Worm (Caenorhabditis elegans) whole organism, L1 larva: ENCODE data around the gene nep-6.

Experiments
- C34B4.2 ChIP-seq: sonication (generic microtip); optimal IDR thresholded peaks from 2 replicates; lab custom pipeline; 2017; ENCODE audit warnings: mild to moderate bottlenecking, missing genetic modification characterization, missing compliant biosample characterization
- blmp-1 ChIP-seq: fragments of 150-350 bp; optimal IDR thresholded peaks from 2 replicates; lab custom pipeline; 2014; ENCODE audit warnings: missing biosample characterization, missing genetic modification characterization
- ceh-8 ChIP-seq: fragments of 200-800 bp; sonication (Bioruptor generic); optimal IDR thresholded peaks from 2 replicates; lab custom pipeline; 2018; ENCODE audit warnings: mild to moderate bottlenecking, missing genetic modification characterization, moderate library complexity, missing compliant biosample characterization
- ceh-82 ChIP-seq, 3 experiments: fragments of 150-350 bp in 1 of 3; sonication (generic microtip) in 2 of 3; optimal IDR thresholded peaks; 2 replicates each; lab custom pipeline; 2014 to 2017; ENCODE audit warnings: missing biosample characterization in 3 of 3, missing genetic modification characterization in 3 of 3
- ceh-90 ChIP-seq: sonication (generic microtip); optimal IDR thresholded peaks from 2 replicates; lab custom pipeline; 2016; ENCODE audit warnings: missing genetic modification characterization, missing compliant biosample characterization
- ces-1 ChIP-seq: fragments of 150-350 bp; optimal IDR thresholded peaks from 2 replicates; lab custom pipeline; 2014; ENCODE audit warnings: missing biosample characterization, missing genetic modification reagents, missing genetic modification characterization
- dpl-1 ChIP-seq, 3 experiments: fragments of 150-350 bp in 2 of 3; sonication (generic microtip) in 1 of 3; optimal IDR thresholded peaks; 2 replicates each; lab custom pipeline; 2014 to 2017; ENCODE audit warnings: missing biosample characterization in 3 of 3, missing genetic modification characterization in 3 of 3, missing genetic modification reagents in 3 of 3
- efl-1 ChIP-seq, 4 experiments: fragments of 150-350 bp; optimal IDR thresholded peaks in 3 of 4; peaks in 1 of 4; 1 replicate in 1 of 4; 2 replicates in 3 of 4; lab custom pipeline; 2014; ENCODE audit warnings: missing biosample characterization in 2 of 4, missing genetic modification characterization in 2 of 4, missing genetic modification reagents in 2 of 4
- egl-27 ChIP-seq, 2 experiments: fragments of 150-350 bp in 1 of 2; sonication (generic microtip); optimal IDR thresholded peaks; 3 replicates each; lab custom pipeline; 2017 to 2018; ENCODE audit warnings: missing biosample characterization in 2 of 2, missing genetic modification characterization in 2 of 2, missing genetic modification reagents in 2 of 2
- elt-2 ChIP-seq: sonication (generic microtip); optimal IDR thresholded peaks from 2 replicates; lab custom pipeline; 2016; ENCODE audit warnings: missing genetic modification characterization, mild to moderate bottlenecking, inconsistent platforms, missing compliant biosample characterization, missing genetic modification reagents
- elt-3 ChIP-seq, 6 experiments: fragments of 150-350 bp in 1 of 6; sonication (generic microtip); optimal IDR thresholded peaks; 2 replicates each; lab custom pipeline; 2017 to 2018; ENCODE audit warnings: missing biosample characterization in 6 of 6, missing genetic modification characterization in 6 of 6, inconsistent platforms in 1 of 6
- ets-5 ChIP-seq: fragments of 200-800 bp; sonication (Bioruptor generic); IDR thresholded peaks from 2 replicates; pipeline ENCODE4 v1.3.6; 2022; ENCODE audit warnings: missing genetic modification characterization, missing compliant biosample characterization
- fkh-10 ChIP-seq: sonication (generic microtip); optimal IDR thresholded peaks from 2 replicates; lab custom pipeline; 2017; ENCODE audit warnings: missing biosample characterization, missing genetic modification reagents, missing genetic modification characterization
- fkh-8 ChIP-seq: sonication (generic microtip); optimal IDR thresholded peaks from 2 replicates; lab custom pipeline; 2016; ENCODE audit warnings: mild to moderate bottlenecking, missing genetic modification characterization, missing compliant biosample characterization
- grh-1 ChIP-seq: fragments of 200-800 bp; sonication (Bioruptor generic); IDR thresholded peaks from 2 replicates; pipeline ENCODE4 v1.3.6; 2022; ENCODE audit warnings: missing genetic modification reagents, missing genetic modification characterization, missing compliant biosample characterization
- hlh-17 ChIP-seq: fragments of 200-800 bp; sonication (Bioruptor generic); optimal IDR thresholded peaks from 2 replicates; lab custom pipeline; 2018; ENCODE audit warnings: missing genetic modification characterization, mild to moderate bottlenecking, missing compliant biosample characterization, moderate library complexity, borderline replicate concordance
- hlh-4 ChIP-seq: sonication (generic microtip); optimal IDR thresholded peaks from 2 replicates; lab custom pipeline; 2016; ENCODE audit warnings: mild to moderate bottlenecking, missing genetic modification characterization, missing compliant biosample characterization
- jun-1 ChIP-seq: fragments of 150-350 bp; optimal IDR thresholded peaks from 2 replicates; lab custom pipeline; 2014; ENCODE audit warnings: missing biosample characterization, missing genetic modification reagents, missing genetic modification characterization
- lin-14 ChIP-seq: fragments of 200-800 bp; sonication (Bioruptor generic); optimal IDR thresholded peaks from 2 replicates; lab custom pipeline; 2018; ENCODE audit warnings: mild to moderate bottlenecking, missing genetic modification characterization, moderate library complexity, missing compliant biosample characterization
- lin-35 ChIP-seq, 2 experiments: fragments of 150-350 bp; optimal IDR thresholded peaks; 2 replicates each; lab custom pipeline; 2014; ENCODE audit warnings: missing biosample characterization in 2 of 2, missing genetic modification characterization in 2 of 2, missing genetic modification reagents in 2 of 2
- lir-3 ChIP-seq: sonication (generic microtip); optimal IDR thresholded peaks from 2 replicates; lab custom pipeline; 2016; ENCODE audit warnings: mild to moderate bottlenecking, missing genetic modification characterization, moderate library complexity, missing compliant biosample characterization; ENCODE audit not compliant: poor library complexity
- lsy-2 ChIP-seq, 2 experiments: fragments of 150-350 bp; optimal IDR thresholded peaks; 2 replicates each; lab custom pipeline; 2014; ENCODE audit warnings: missing biosample characterization in 2 of 2, missing genetic modification characterization in 2 of 2
- mab-9 ChIP-seq: fragments of 200-800 bp; sonication (Bioruptor generic); IDR thresholded peaks from 2 replicates; pipeline ENCODE4 v1.3.6; 2022; ENCODE audit warnings: missing genetic modification reagents, missing genetic modification characterization, missing compliant biosample characterization
- mef-2 ChIP-seq: fragments of 150-350 bp; optimal IDR thresholded peaks from 2 replicates; lab custom pipeline; 2014; ENCODE audit warnings: missing biosample characterization, missing genetic modification characterization
- mep-1 ChIP-seq: fragments of 150-350 bp; optimal IDR thresholded peaks from 2 replicates; lab custom pipeline; 2014; ENCODE audit warnings: missing biosample characterization, missing genetic modification characterization
- nhr-19 ChIP-seq: fragments of 200-800 bp; sonication (Bioruptor generic); conservative IDR thresholded peaks from 2 replicates; pipeline ENCODE4 v1.3.6; 2022; ENCODE audit warnings: missing genetic modification characterization, missing compliant biosample characterization
- nhr-20 ChIP-seq: sonication (generic microtip); optimal IDR thresholded peaks from 2 replicates; lab custom pipeline; 2016; ENCODE audit warnings: mild to moderate bottlenecking, missing genetic modification characterization, missing compliant biosample characterization
- nhr-237 ChIP-seq: fragments of 150-350 bp; optimal IDR thresholded peaks from 2 replicates; lab custom pipeline; 2014; ENCODE audit warnings: missing biosample characterization, missing genetic modification characterization
- nhr-28 ChIP-seq: fragments of 150-350 bp; optimal IDR thresholded peaks from 2 replicates; lab custom pipeline; 2014; ENCODE audit warnings: missing biosample characterization, missing genetic modification characterization
- nhr-47 ChIP-seq: sonication (generic microtip); optimal IDR thresholded peaks from 2 replicates; lab custom pipeline; 2016; ENCODE audit warnings: mild to moderate bottlenecking, missing genetic modification characterization, moderate library complexity, missing compliant biosample characterization
- nhr-71 ChIP-seq: sonication (generic microtip); optimal IDR thresholded peaks from 2 replicates; lab custom pipeline; 2016; ENCODE audit warnings: mild to moderate bottlenecking, missing genetic modification characterization, moderate library complexity, missing compliant biosample characterization
- nhr-77 ChIP-seq: fragments of 150-350 bp; optimal IDR thresholded peaks from 2 replicates; lab custom pipeline; 2014; ENCODE audit warnings: missing biosample characterization, missing genetic modification characterization
- nhr-85 ChIP-seq: sonication (generic microtip); peaks from one replicate; lab custom pipeline; 2016; ENCODE audit warnings: missing genetic modification characterization, inconsistent platforms, missing compliant biosample characterization
- nhr-90 ChIP-seq: sonication (generic microtip); optimal IDR thresholded peaks from 2 replicates; lab custom pipeline; 2016; ENCODE audit warnings: mild to moderate bottlenecking, missing genetic modification characterization, missing compliant biosample characterization; ENCODE audit not compliant: poor library complexity
- pag-3 ChIP-seq: sonication (generic microtip); optimal IDR thresholded peaks from 2 replicates; lab custom pipeline; 2017; ENCODE audit warnings: missing genetic modification characterization, mild to moderate bottlenecking, missing compliant biosample characterization, antibody characterized with exemption, borderline replicate concordance; ENCODE audit not compliant: insufficient read depth
- pax-3 ChIP-seq: fragments of 200-800 bp; sonication (Bioruptor generic); optimal IDR thresholded peaks from 2 replicates; lab custom pipeline; 2018; ENCODE audit warnings: mild to moderate bottlenecking, missing genetic modification characterization, moderate library complexity, missing compliant biosample characterization
- pqm-1 ChIP-seq: sonication (generic microtip); optimal IDR thresholded peaks from 3 replicates; lab custom pipeline; 2017; ENCODE audit warnings: missing biosample characterization, missing genetic modification characterization
- rnt-1 ChIP-seq: sonication (generic microtip); optimal IDR thresholded peaks from 2 replicates; lab custom pipeline; 2016; ENCODE audit warnings: mild to moderate bottlenecking, missing genetic modification characterization, moderate library complexity, missing compliant biosample characterization
- snu-23 ChIP-seq: sonication (generic microtip); optimal IDR thresholded peaks from 2 replicates; lab custom pipeline; 2016; ENCODE audit warnings: missing genetic modification characterization, missing compliant biosample characterization
- sox-4 ChIP-seq: sonication (generic microtip); optimal IDR thresholded peaks from 2 replicates; lab custom pipeline; 2016; ENCODE audit warnings: missing genetic modification characterization, missing compliant biosample characterization
- sup-37 ChIP-seq: fragments of 200-800 bp; sonication (Bioruptor generic); optimal IDR thresholded peaks from 2 replicates; lab custom pipeline; 2018; ENCODE audit warnings: mild to moderate bottlenecking, missing genetic modification characterization, missing compliant biosample characterization
- tbx-2 ChIP-seq: sonication (generic microtip); optimal IDR thresholded peaks from 2 replicates; lab custom pipeline; 2016; ENCODE audit warnings: missing genetic modification characterization, missing compliant biosample characterization
- tlp-1 ChIP-seq: fragments of 150-350 bp; optimal IDR thresholded peaks from 2 replicates; lab custom pipeline; 2014; ENCODE audit warnings: missing biosample characterization, missing genetic modification characterization
- unc-86 ChIP-seq: sonication (generic microtip); optimal IDR thresholded peaks from 2 replicates; lab custom pipeline; 2016; ENCODE audit warnings: missing genetic modification characterization, missing compliant biosample characterization
- vab-15 ChIP-seq: sonication (generic microtip); optimal IDR thresholded peaks from 2 replicates; lab custom pipeline; 2017; ENCODE audit warnings: missing genotype, mild to moderate bottlenecking, missing genetic modification characterization, missing compliant biosample characterization
- xbp-1 ChIP-seq: sonication (generic microtip); optimal IDR thresholded peaks from 2 replicates; lab custom pipeline; 2016; ENCODE audit warnings: missing genetic modification characterization, missing compliant biosample characterization
- zag-1 ChIP-seq: fragments of 150-350 bp; optimal IDR thresholded peaks from 2 replicates; lab custom pipeline; 2014; ENCODE audit warnings: missing biosample characterization, missing genetic modification characterization
- ztf-11 ChIP-seq, 2 experiments: sonication (generic microtip); optimal IDR thresholded peaks; 2 replicates each; lab custom pipeline; 2016 to 2017; ENCODE audit warnings: missing genetic modification characterization in 2 of 2, missing biosample characterization in 1 of 2, missing compliant biosample characterization in 1 of 2

Gene nep-6

DNA sequence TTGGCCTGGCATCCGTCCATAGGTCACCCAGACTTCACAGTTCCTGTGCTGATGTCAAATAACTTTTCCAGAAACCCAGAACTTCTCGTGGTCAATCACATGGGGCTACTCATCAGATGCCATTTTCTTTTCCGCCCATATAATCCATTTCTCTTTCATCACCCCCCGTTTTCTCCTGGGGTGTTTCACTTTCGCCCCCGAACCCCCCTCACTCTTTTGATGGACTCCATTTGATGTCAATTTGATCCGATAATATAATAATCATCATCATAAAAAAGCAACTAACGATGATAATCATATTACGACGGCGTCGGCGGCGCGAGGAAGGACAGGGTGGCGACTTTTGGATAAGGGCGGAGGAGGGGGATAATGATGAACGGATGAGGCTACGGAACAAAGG lies 21.7 kb downstream of the nep-6 start:
- TF ChIP-seq lsy-2 (tag; optimal IDR thresholded peaks at IDR 0.05; lab: Kevin White, UChicago), result no peak
- TF ChIP-seq sox-4 (tag; lab: Kevin White, UChicago), result no peak
- no peak for TF ChIP-seq ztf-11 (tag; optimal IDR thresholded peaks at IDR 0.05; lab: Kevin White, UChicago)
- TF ChIP-seq blmp-1, result peak; percentile 90
- TF ChIP-seq, all 84 proteins: peak for 1

DNA sequence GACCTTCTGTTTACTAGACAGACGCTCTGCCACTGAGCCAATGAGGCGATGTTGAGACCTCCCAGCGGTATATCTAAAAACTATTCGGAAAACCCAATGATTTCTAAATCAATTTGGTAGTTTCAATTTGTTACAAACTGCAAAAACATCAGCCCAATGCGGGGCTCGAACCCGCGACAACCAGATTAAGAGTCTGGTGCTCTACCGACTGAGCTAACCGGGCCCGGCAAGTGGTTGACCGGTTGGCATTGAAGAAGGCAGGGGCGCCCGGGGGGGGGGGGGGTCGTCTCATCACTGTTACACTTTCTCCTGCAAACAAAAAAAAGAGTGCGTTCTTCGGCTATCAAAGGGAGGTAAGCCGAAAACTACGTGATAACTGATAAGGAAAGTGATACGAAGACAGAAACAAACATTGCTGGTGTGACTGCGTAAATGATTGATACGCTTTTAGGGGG lies 22.6 kb downstream of the nep-6 start:
- TF ChIP-seq nhr-237 (tag; lab: Kevin White, UChicago) (no peak), efl-1 (optimal IDR thresholded peaks at IDR 0.05; lab: Kevin White, UChicago) (peak in 1 of 2 experiments; percentile 20), efl-1 (GFP tag; optimal IDR thresholded peaks at IDR 0.05 in 1 of 2; lab: Kevin White, UChicago) (no peak), nhr-90 (peak; percentile 75), elt-2 (tag; lab: Kevin White, UChicago) (peak; percentile 97), fkh-10 (no peak), ets-5 (GFP tag; lab: Robert Waterston, UW) (no peak), unc-86 (tag; lab: Kevin White, UChicago) (no peak), vab-15 (no peak), pax-3 (tag; lab: Kevin White, UChicago) (no peak), pag-3 (tag; lab: Kevin White, UChicago) (no peak), ceh-82 (tag; optimal IDR thresholded peaks at IDR 0.05; lab: Kevin White, UChicago) (peak in 1 of 3 experiments; percentile 3), ces-1 (no peak), lsy-2 (tag; optimal IDR thresholded peaks at IDR 0.05; lab: Kevin White, UChicago) (no peak), pqm-1 (tag; lab: Kevin White, UChicago) (peak; percentile 43), zag-1 (no peak), mep-1 (peak; percentile 16), mef-2 (no peak), C34B4.2 (tag; lab: Kevin White, UChicago) (no peak), ceh-8 (no peak), nhr-20 (peak; percentile 39), sup-37 (peak; percentile 10), tlp-1 (tag; lab: Kevin White, UChicago) (peak; percentile 62), nhr-28 (tag; lab: Kevin White, UChicago) (no peak), nhr-85 (tag; lab: Kevin White, UChicago) (peak; percentile 57), lin-35 (GFP tag; optimal IDR thresholded peaks at IDR 0.05; lab: Kevin White, UChicago) (peak in 1 of 2 experiments; percentile 54), nhr-71 (peak; percentile 60), lin-14 (peak; percentile 60), jun-1 (tag; lab: Kevin White, UChicago) (peak; percentile 6), tbx-2 (peak; percentile 22), hlh-17 (GFP tag; lab: Kevin White, UChicago) (no peak), dpl-1 (GFP tag; optimal IDR thresholded peaks at IDR 0.05; lab: Kevin White, UChicago) (peak in 1 of 3 experiments; percentile 3), snu-23 (peak; percentile 38), blmp-1 (peak; percentile 66), ztf-11 (tag; optimal IDR thresholded peaks at IDR 0.05; lab: Kevin White, UChicago) (no peak), elt-3 (tag; optimal IDR thresholded peaks at IDR 0.05; lab: Kevin White, UChicago) (peak in 3 of 6 experiments; percentile 45 to 62 (median 46)), egl-27 (tag; optimal IDR thresholded peaks at IDR 0.05; lab: Kevin White, UChicago) (no peak), rnt-1 (tag; lab: Kevin White, UChicago) (peak; percentile 51), mab-9 (GFP tag; lab: Robert Waterston, UW) (no peak), xbp-1 (peak; percentile 4), hlh-4 (tag; lab: Kevin White, UChicago) (no peak), lir-3 (no peak), nhr-47 (tag; lab: Kevin White, UChicago) (peak; percentile 64), ceh-90 (tag; lab: Kevin White, UChicago) (no peak), fkh-8 (tag; lab: Kevin White, UChicago) (no peak), grh-1 (0 out of 2 replicates have a peak, but pooled peaks have one; percentile 6), nhr-77 (tag; lab: Kevin White, UChicago) (no peak), nhr-19 (GFP tag; lab: Robert Waterston, UW) (peak; percentile 64)
- TF ChIP-seq, all 84 proteins: peak for 24
